Fruit fly (Drosophila melanogaster) whole organism, prepupa: Measurements from ENCODE around the gene Fancd2.

Experiments used
- Blimp-1 ChIP-seq: fragments of 200-800 bp; sonication (Bioruptor generic); optimal IDR thresholded peaks from 3 replicates; lab custom pipeline; 2017; ENCODE audit warnings: missing biosample characterization, missing genetic modification characterization, mild to moderate bottlenecking, moderate library complexity, missing genetic modification reagents
- CG10631 ChIP-seq: fragments of 200-800 bp; sonication (Bioruptor generic); optimal IDR thresholded peaks from 2 replicates; lab custom pipeline; 2016; ENCODE audit warnings: missing biosample characterization, missing genetic modification characterization
- CG10669 ChIP-seq: fragments of 200-800 bp; sonication (Bioruptor generic); optimal IDR thresholded peaks from 3 replicates; lab custom pipeline; 2018; ENCODE audit warnings: missing biosample characterization, mild to moderate bottlenecking, missing genetic modification characterization, moderate library complexity
- CG11294 ChIP-seq: fragments of 200-800 bp; sonication (Bioruptor generic); IDR thresholded peaks from 2 replicates; pipeline ENCODE4 v1.3.6; 2022; ENCODE audit warnings: missing biosample characterization, missing genetic modification characterization
- CG11902 ChIP-seq: fragments of 200-800 bp; sonication (Bioruptor generic); optimal IDR thresholded peaks from 3 replicates; lab custom pipeline; 2016; ENCODE audit warnings: missing biosample characterization, missing genetic modification characterization
- CG15336 ChIP-seq: fragments of 200-800 bp; sonication (Bioruptor generic); IDR thresholded peaks from 2 replicates; pipeline ENCODE4 v1.3.6; 2022; ENCODE audit warnings: missing biosample characterization, missing genetic modification characterization
- CG1621 ChIP-seq: fragments of 200-800 bp; sonication (Bioruptor generic); optimal IDR thresholded peaks from 3 replicates; lab custom pipeline; 2018; ENCODE audit warnings: missing biosample characterization, mild to moderate bottlenecking, missing genetic modification characterization
- CG16779 ChIP-seq: fragments of 200-800 bp; sonication (Bioruptor generic); optimal IDR thresholded peaks from 3 replicates; lab custom pipeline; 2017; ENCODE audit warnings: missing biosample characterization, mild to moderate bottlenecking, missing genetic modification characterization
- CG31627 ChIP-seq: fragments of 200-800 bp; sonication (Bioruptor generic); optimal IDR thresholded peaks from 3 replicates; lab custom pipeline; 2016; ENCODE audit warnings: missing biosample characterization, missing genetic modification characterization
- CG3919 ChIP-seq: fragments of 200-800 bp; sonication (Bioruptor generic); optimal IDR thresholded peaks from 3 replicates; lab custom pipeline; 2016; ENCODE audit warnings: missing biosample characterization, missing genetic modification characterization
- CG4318 ChIP-seq: fragments of 200-800 bp; sonication (Bioruptor generic); optimal IDR thresholded peaks from 3 replicates; lab custom pipeline; 2017; ENCODE audit warnings: missing biosample characterization, mild to moderate bottlenecking, missing genetic modification characterization
- CG6163 ChIP-seq: fragments of 200-800 bp; sonication (Bioruptor generic); IDR thresholded peaks from 3 replicates; pipeline ENCODE4 v1.3.6; 2022; ENCODE audit warnings: missing biosample characterization, missing genetic modification characterization
- CG6276 ChIP-seq: fragments of 200-800 bp; sonication (Bioruptor generic); optimal IDR thresholded peaks from 2 replicates; lab custom pipeline; 2017; ENCODE audit warnings: missing biosample characterization, mild to moderate bottlenecking, missing genetic modification characterization
- CG6792 ChIP-seq: fragments of 200-800 bp; sonication (Bioruptor generic); optimal IDR thresholded peaks from 3 replicates; lab custom pipeline; 2016; ENCODE audit warnings: missing biosample characterization, missing genetic modification characterization
- CG6808 ChIP-seq: fragments of 200-800 bp; sonication (Bioruptor generic); optimal IDR thresholded peaks from 3 replicates; lab custom pipeline; 2017; ENCODE audit warnings: missing biosample characterization, missing genetic modification characterization, mild to moderate bottlenecking, moderate library complexity, missing genetic modification reagents
- CG6854 ChIP-seq: fragments of 200-800 bp; sonication (Bioruptor generic); optimal IDR thresholded peaks from 2 replicates; lab custom pipeline; 2017; ENCODE audit warnings: missing biosample characterization, mild to moderate bottlenecking, missing genetic modification characterization
- CG8319 ChIP-seq: fragments of 200-800 bp; sonication (Bioruptor generic); optimal IDR thresholded peaks from 3 replicates; lab custom pipeline; 2016; ENCODE audit warnings: missing biosample characterization, missing genetic modification characterization
- CG9139 ChIP-seq: fragments of 200-800 bp; sonication (Bioruptor generic); optimal IDR thresholded peaks from 3 replicates; lab custom pipeline; 2017; ENCODE audit warnings: missing biosample characterization, mild to moderate bottlenecking, missing genetic modification characterization
- Eip75B ChIP-seq: fragments of 200-800 bp; sonication (Bioruptor generic); optimal IDR thresholded peaks from 3 replicates; lab custom pipeline; 2016; ENCODE audit warnings: missing biosample characterization, missing genetic modification characterization
- Eip78C ChIP-seq: fragments of 200-800 bp; sonication (Bioruptor generic); peaks from one replicate; lab custom pipeline; 2016; ENCODE audit warnings: missing biosample characterization, missing genetic modification characterization
- Eip93F ChIP-seq: fragments of 200-800 bp; sonication (Bioruptor generic); optimal IDR thresholded peaks from 2 replicates; lab custom pipeline; 2016; ENCODE audit warnings: missing biosample characterization, mild to moderate bottlenecking, missing genetic modification characterization
- Ets96B ChIP-seq: fragments of 200-800 bp; optimal IDR thresholded peaks from 2 replicates; lab custom pipeline; 2019; ENCODE audit warnings: missing biosample characterization, mild to moderate bottlenecking, missing genetic modification characterization, moderate library complexity
- Gug ChIP-seq: fragments of 200-800 bp; sonication (Bioruptor generic); IDR thresholded peaks from 2 replicates; pipeline ENCODE4 v1.3.6; 2022; ENCODE audit warnings: missing biosample characterization, missing genetic modification characterization
- Hr38 ChIP-seq: sonication (Bioruptor generic); optimal IDR thresholded peaks from 2 replicates; lab custom pipeline; 2016; ENCODE audit warnings: missing biosample characterization, missing genetic modification characterization
- Hr39 ChIP-seq: fragments of 200-800 bp; sonication (Bioruptor generic); optimal IDR thresholded peaks from 2 replicates; lab custom pipeline; 2016; ENCODE audit warnings: missing biosample characterization, missing genetic modification characterization
- Hr4 ChIP-seq: fragments of 200-800 bp; sonication (Bioruptor generic); optimal IDR thresholded peaks from 3 replicates; lab custom pipeline; 2016; ENCODE audit warnings: missing biosample characterization, missing genetic modification characterization
- Lpt ChIP-seq: fragments of 200-800 bp; sonication (Bioruptor generic); optimal IDR thresholded peaks from 3 replicates; lab custom pipeline; 2016; ENCODE audit warnings: missing biosample characterization, missing genetic modification characterization
- Met ChIP-seq: fragments of 200-800 bp; sonication (Bioruptor generic); optimal IDR thresholded peaks from 3 replicates; lab custom pipeline; 2016; ENCODE audit warnings: missing biosample characterization, missing genetic modification characterization
- OdsH ChIP-seq: fragments of 200-800 bp; sonication (Bioruptor generic); optimal IDR thresholded peaks from 3 replicates; lab custom pipeline; 2016; ENCODE audit warnings: missing biosample characterization, missing genetic modification characterization
- Smox ChIP-seq: fragments of 200-800 bp; sonication (Bioruptor generic); optimal IDR thresholded peaks from 3 replicates; lab custom pipeline; 2016; ENCODE audit warnings: missing biosample characterization, missing genetic modification characterization
- Sox102F ChIP-seq: fragments of 200-800 bp; sonication (Bioruptor generic); optimal IDR thresholded peaks from 2 replicates; lab custom pipeline; 2016; ENCODE audit warnings: missing biosample characterization, mild to moderate bottlenecking, missing genetic modification characterization
- Sox14 ChIP-seq: fragments of 200-800 bp; sonication (Bioruptor generic); optimal IDR thresholded peaks from 3 replicates; lab custom pipeline; 2016; ENCODE audit warnings: missing biosample characterization, missing genetic modification characterization
- achi ChIP-seq: fragments of 200-800 bp; sonication (Bioruptor generic); optimal IDR thresholded peaks from 3 replicates; lab custom pipeline; 2016; ENCODE audit warnings: missing biosample characterization, missing genetic modification characterization
- acj6 ChIP-seq: fragments of 200-800 bp; sonication (Bioruptor generic); optimal IDR thresholded peaks from 3 replicates; lab custom pipeline; 2016; ENCODE audit warnings: missing biosample characterization, missing genetic modification characterization
- cyc ChIP-seq: fragments of 200-800 bp; sonication (Bioruptor generic); optimal IDR thresholded peaks from 3 replicates; lab custom pipeline; 2016; ENCODE audit warnings: missing biosample characterization, missing genetic modification characterization
- dsx ChIP-seq: fragments of 200-800 bp; optimal IDR thresholded peaks from 3 replicates; lab custom pipeline; 2019; ENCODE audit warnings: missing biosample characterization, mild to moderate bottlenecking, missing genetic modification characterization, moderate library complexity; ENCODE audit not compliant: poor library complexity, severe bottlenecking
- eg ChIP-seq: fragments of 200-800 bp; sonication (Bioruptor generic); IDR thresholded peaks from 3 replicates; pipeline ENCODE4 v1.3.6; 2022; ENCODE audit warnings: missing biosample characterization, missing genetic modification characterization
- fd59A ChIP-seq: fragments of 200-800 bp; sonication (Bioruptor generic); optimal IDR thresholded peaks from 2 replicates; lab custom pipeline; 2017; ENCODE audit warnings: missing biosample characterization, mild to moderate bottlenecking, missing genetic modification characterization, missing genetic modification reagents
- fd85E ChIP-seq: fragments of 200-800 bp; sonication (Bioruptor generic); optimal IDR thresholded peaks from 3 replicates; lab custom pipeline; 2016; ENCODE audit warnings: missing biosample characterization, missing genetic modification characterization
- fkh ChIP-seq: fragments of 200-800 bp; sonication (Bioruptor generic); optimal IDR thresholded peaks from 3 replicates; lab custom pipeline; 2017; ENCODE audit warnings: missing biosample characterization, mild to moderate bottlenecking, missing genetic modification characterization, moderate library complexity
- net ChIP-seq: fragments of 200-800 bp; sonication (Bioruptor generic); optimal IDR thresholded peaks from 3 replicates; lab custom pipeline; 2016; ENCODE audit warnings: missing biosample characterization, missing genetic modification characterization
- pdm3 ChIP-seq: fragments of 200-800 bp; sonication (Bioruptor generic); optimal IDR thresholded peaks from 3 replicates; lab custom pipeline; 2016; ENCODE audit warnings: missing biosample characterization, missing genetic modification characterization
- salr ChIP-seq, 2 experiments: fragments of 200-800 bp; sonication (Bioruptor generic); optimal IDR thresholded peaks; 3 replicates each; lab custom pipeline; 2016 to 2018; ENCODE audit warnings: missing biosample characterization in 2 of 2, missing genetic modification characterization in 2 of 2, mild to moderate bottlenecking in 1 of 2
- ss ChIP-seq, 2 experiments: fragments of 200-800 bp; sonication (Bioruptor generic); optimal IDR thresholded peaks; 2 replicates in 1 of 2; 3 replicates in 1 of 2; lab custom pipeline; 2017 to 2018; ENCODE audit warnings: mild to moderate bottlenecking in 2 of 2, missing biosample characterization in 2 of 2, missing genetic modification characterization in 2 of 2, moderate library complexity in 1 of 2
- svp ChIP-seq: fragments of 200-800 bp; sonication (Bioruptor generic); peaks from one replicate; lab custom pipeline; 2016; ENCODE audit warnings: missing biosample characterization, missing genetic modification characterization
- topi ChIP-seq: fragments of 200-800 bp; sonication (Bioruptor generic); optimal IDR thresholded peaks from 3 replicates; lab custom pipeline; 2016; ENCODE audit warnings: missing biosample characterization, missing genetic modification characterization
- vri ChIP-seq: fragments of 200-800 bp; sonication (Bioruptor generic); optimal IDR thresholded peaks from 3 replicates; lab custom pipeline; 2016; ENCODE audit warnings: missing biosample characterization, mild to moderate bottlenecking, missing genetic modification characterization

The Fancd2 gene

dm6 chr3R:20830153-20830695 lies 14.2 kb upstream of the Fancd2 start, which contains the start of gene Adss (continued):
- TF ChIP-seq CG3919 (GFP tag; lab: Kevin White, UChicago): peak; percentile 19
- no peak for TF ChIP-seq OdsH (GFP tag; lab: Kevin White, UChicago)
- no peak for TF ChIP-seq CG6792 (GFP tag; lab: Kevin White, UChicago)
- TF ChIP-seq CG11902: no peak
- TF ChIP-seq Gug (GFP tag; lab: Robert Waterston, UW): no peak
- TF ChIP-seq Hr4: no peak
- TF ChIP-seq net (GFP tag; lab: Kevin White, UChicago): no peak
- TF ChIP-seq fd59A: no peak
- TF ChIP-seq Smox (GFP tag; lab: Kevin White, UChicago): no peak
- TF ChIP-seq CG9139 (GFP tag; lab: Kevin White, UChicago): no peak
- no peak for TF ChIP-seq CG6808 (GFP tag; lab: Kevin White, UChicago)
- no peak for TF ChIP-seq achi (GFP tag; lab: Kevin White, UChicago)
- TF ChIP-seq ss (GFP tag; optimal IDR thresholded peaks at IDR 0.05; lab: Kevin White, UChicago): no peak
- TF ChIP-seq Eip93F (GFP tag; lab: Kevin White, UChicago): no peak
- TF ChIP-seq pdm3 (GFP tag; lab: Kevin White, UChicago): no peak
- TF ChIP-seq CG4318 (GFP tag; lab: Kevin White, UChicago): no peak
- TF ChIP-seq Eip75B: no peak
- TF ChIP-seq CG1621 (tag; lab: Kevin White, UChicago): peak; percentile 51
- TF ChIP-seq Hr38: no peak
- TF ChIP-seq Lpt (GFP tag; lab: Kevin White, UChicago): no peak
- no peak for TF ChIP-seq acj6
- no peak for TF ChIP-seq CG15336 (GFP tag; lab: Robert Waterston, UW)
- no peak for TF ChIP-seq Ets96B (tag; lab: Kevin White, UChicago)
- TF ChIP-seq svp: no peak
- TF ChIP-seq fd85E (GFP tag; lab: Kevin White, UChicago): no peak
- TF ChIP-seq CG11294 (GFP tag; lab: Robert Waterston, UW): no peak
- TF ChIP-seq salr (GFP tag; optimal IDR thresholded peaks at IDR 0.05; lab: Kevin White, UChicago): no peak
- TF ChIP-seq CG16779 (tag; lab: Kevin White, UChicago): no peak
- TF ChIP-seq CG10669 (GFP tag; lab: Kevin White, UChicago): no peak
- no peak for TF ChIP-seq CG31627 (GFP tag; lab: Kevin White, UChicago)
- peak; percentile 24; the same call in 1 of the 3 replicates for TF ChIP-seq CG6163 (GFP tag; lab: Robert Waterston, UW)
- peak; percentile 69 for TF ChIP-seq Eip78C (GFP tag; lab: Kevin White, UChicago)
- TF ChIP-seq Sox102F (GFP tag; lab: Kevin White, UChicago): no peak
- no peak for TF ChIP-seq CG8319 (GFP tag; lab: Kevin White, UChicago)
- TF ChIP-seq CG6854: peak; percentile 46
- TF ChIP-seq Hr39 (GFP tag; lab: Kevin White, UChicago): no peak

- peak in 1 of 2 experiments; percentile 66 for TF ChIP-seq salr (GFP tag; optimal IDR thresholded peaks at IDR 0.05; lab: Kevin White, UChicago)
- TF ChIP-seq eg (GFP tag; lab: Robert Waterston, UW): peak; percentile 38; the same call in 1 of the 3 replicates
- peak; percentile 86 for TF ChIP-seq vri (GFP tag; lab: Kevin White, UChicago)
- no peak for TF ChIP-seq Gug (GFP tag; lab: Robert Waterston, UW)
- no peak for TF ChIP-seq Hr38
- TF ChIP-seq CG6276 (GFP tag; lab: Kevin White, UChicago): peak; percentile 29
- peak; percentile 3 for TF ChIP-seq Blimp-1 (GFP tag; lab: Kevin White, UChicago)
- no peak for TF ChIP-seq CG3919 (GFP tag; lab: Kevin White, UChicago)
- peak; percentile 19 for TF ChIP-seq achi (GFP tag; lab: Kevin White, UChicago)
- TF ChIP-seq topi (GFP tag; lab: Kevin White, UChicago): no peak
- TF ChIP-seq CG10631 (GFP tag; lab: Kevin White, UChicago): peak; percentile 44
- TF ChIP-seq Smox (GFP tag; lab: Kevin White, UChicago): no peak
- peak; percentile 14 for TF ChIP-seq Lpt (GFP tag; lab: Kevin White, UChicago)
- TF ChIP-seq Met: peak; percentile 5
- TF ChIP-seq acj6: peak; percentile 16
- TF ChIP-seq CG15336 (GFP tag; lab: Robert Waterston, UW): no peak
- no peak for TF ChIP-seq fd85E (GFP tag; lab: Kevin White, UChicago)
- TF ChIP-seq Eip78C (GFP tag; lab: Kevin White, UChicago): peak; percentile 55
- TF ChIP-seq fkh (GFP tag; lab: Kevin White, UChicago): peak; percentile 80
- peak; percentile 9 for TF ChIP-seq CG1621 (tag; lab: Kevin White, UChicago)
- peak; percentile 73 for TF ChIP-seq svp
- no peak for TF ChIP-seq CG9139 (GFP tag; lab: Kevin White, UChicago)
- TF ChIP-seq dsx (GFP tag; lab: Kevin White, UChicago): peak; percentile 86
- TF ChIP-seq cyc (GFP tag; lab: Kevin White, UChicago): peak; percentile 3
- TF ChIP-seq Sox14 (GFP tag; lab: Kevin White, UChicago): peak; percentile 15
- peak; percentile 28 for TF ChIP-seq OdsH (GFP tag; lab: Kevin White, UChicago)
- TF ChIP-seq CG6163 (GFP tag; lab: Robert Waterston, UW): no peak
Observed at dm6 chr3R:20829416-20830131, 13.6 kb upstream of the Fancd2 start.
